Worm (Caenorhabditis elegans): ENCODE results near the gene ins-16.

ins-16 gene

DNA sequence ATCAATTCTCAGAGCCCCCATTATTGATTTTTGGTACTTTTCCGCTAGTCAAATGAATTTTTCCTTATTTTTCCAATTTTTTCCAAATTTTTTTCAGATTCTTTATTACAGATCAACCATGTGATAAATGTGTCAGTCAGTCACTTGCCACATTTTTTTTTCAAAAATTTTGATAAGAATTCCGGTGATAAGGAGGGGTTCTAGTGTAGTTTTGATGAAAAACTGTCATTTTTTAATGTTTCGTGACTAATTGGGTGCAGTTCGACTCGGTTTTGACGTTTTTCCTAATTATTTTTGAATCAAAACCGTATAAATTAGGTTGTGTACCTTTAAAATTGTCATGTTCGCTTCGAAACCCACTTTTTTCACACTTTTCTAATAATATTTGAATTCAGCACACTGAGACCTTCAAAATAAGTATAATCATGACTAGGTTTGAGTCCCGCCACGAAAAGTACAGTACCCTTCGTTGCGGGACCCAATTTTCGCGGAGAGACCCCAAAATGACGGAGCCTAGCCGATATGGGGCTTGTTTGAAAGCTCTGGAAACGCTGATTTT lies 39.1 kb upstream of the ins-16 start:
- TF ChIP-seq rnt-1 (tag; optimal IDR thresholded peaks at IDR 0.05), result no peak
- TF ChIP-seq ceh-9 (tag; optimal IDR thresholded peaks at IDR 0.05), result no peak
- no peak for TF ChIP-seq sdc-2 (tag; optimal IDR thresholded peaks at IDR 0.05)
- TF ChIP-seq fax-1 (tag; optimal IDR thresholded peaks at IDR 0.05), result no peak
- no peak for TF ChIP-seq F13H6.1 (tag; optimal IDR thresholded peaks at IDR 0.05)
- no peak for TF ChIP-seq lin-11 (tag; optimal IDR thresholded peaks at IDR 0.05)
- no peak for TF ChIP-seq unc-55 (GFP tag; optimal IDR thresholded peaks at IDR 0.05)
- no peak for TF ChIP-seq odd-2 (tag; optimal IDR thresholded peaks at IDR 0.05)
- TF ChIP-seq unc-42 (tag; optimal IDR thresholded peaks at IDR 0.05), result no peak
- no peak for TF ChIP-seq ceh-14 (tag; optimal IDR thresholded peaks at IDR 0.05)
- TF ChIP-seq ahr-1 (tag; optimal IDR thresholded peaks at IDR 0.05), result no peak
- no peak for TF ChIP-seq C38D4.7 (GFP tag; optimal IDR thresholded peaks at IDR 0.05)
- TF ChIP-seq K02D7.2 (tag; optimal IDR thresholded peaks at IDR 0.05), result no peak
- TF ChIP-seq ceh-18 (tag; optimal IDR thresholded peaks at IDR 0.05), result no peak
- TF ChIP-seq elt-4 (tag; optimal IDR thresholded peaks at IDR 0.05), result no peak
- TF ChIP-seq Y22D7AL.16 (tag; optimal IDR thresholded peaks at IDR 0.05), result no peak
- TF ChIP-seq dmd-4 (tag; optimal IDR thresholded peaks at IDR 0.05; ENCODE audit: borderline replicate concordance), result no peak
- no peak for TF ChIP-seq ceh-31 (tag; optimal IDR thresholded peaks at IDR 0.05)
- TF ChIP-seq nhr-11 (tag; optimal IDR thresholded peaks at IDR 0.05), result no peak
- no peak for TF ChIP-seq ceh-48 (tag; optimal IDR thresholded peaks at IDR 0.05)

ce11 chrIII:2098185-2098584 lies 37.4 kb upstream of the ins-16 start:
- no peak for TF ChIP-seq hlh-6 (tag; optimal IDR thresholded peaks at IDR 0.05)
- no peak for TF ChIP-seq nfya-1 (tag; optimal IDR thresholded peaks at IDR 0.05)
- TF ChIP-seq hlh-13 (GFP tag; optimal IDR thresholded peaks at IDR 0.05), result no peak
- no peak for TF ChIP-seq hlh-15 (tag; optimal IDR thresholded peaks at IDR 0.05)
- TF ChIP-seq pros-1 (tag; optimal IDR thresholded peaks at IDR 0.05), result no peak
- TF ChIP-seq K02D7.2 (tag; optimal IDR thresholded peaks at IDR 0.05), result no peak
- peak; percentile 59 for TF ChIP-seq ceh-48 (tag; optimal IDR thresholded peaks at IDR 0.05)

DNA sequence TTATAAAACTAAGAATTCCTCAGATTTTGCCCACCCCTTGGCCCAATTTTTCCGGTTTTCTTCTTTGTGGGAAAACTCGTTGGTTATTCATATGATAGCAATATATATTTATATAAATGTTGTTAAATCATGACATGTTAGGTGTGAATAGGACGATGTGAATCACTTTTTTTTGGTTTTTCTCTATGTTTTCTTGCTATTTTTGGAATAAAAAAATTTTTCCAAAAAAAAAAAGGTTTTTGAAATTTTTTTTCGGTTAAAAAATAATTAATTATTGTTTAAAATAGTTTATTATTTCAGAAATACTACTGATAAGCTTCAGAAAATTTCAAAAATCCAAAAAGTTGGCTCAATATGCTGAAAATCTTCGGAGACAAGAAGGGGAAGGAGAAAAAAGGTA lies 31.7 kb upstream of the ins-16 start, which contains the start of gene Y48G9A.9:
Gene Y48G9A.9, plus strand, starts transcription at position 301 of the 400 bp plus-strand sequence.
- TF ChIP-seq ceh-18 (tag; optimal IDR thresholded peaks at IDR 0.05) (no peak), syd-9 (tag; optimal IDR thresholded peaks at IDR 0.05) (no peak), fkh-6 (tag; optimal IDR thresholded peaks at IDR 0.05) (no peak), ceh-30 (tag; optimal IDR thresholded peaks at IDR 0.05) (no peak), unc-42 (tag; optimal IDR thresholded peaks at IDR 0.05) (no peak), zip-5 (tag; optimal IDR thresholded peaks at IDR 0.05) (no peak), gmeb-2 (tag; optimal IDR thresholded peaks at IDR 0.05) (no peak), ttx-3 (tag; optimal IDR thresholded peaks at IDR 0.05) (no peak), C08G9.2 (tag; optimal IDR thresholded peaks at IDR 0.05) (no peak), ceh-6 (GFP tag; optimal IDR thresholded peaks at IDR 0.05) (no peak), pax-1 (tag; optimal IDR thresholded peaks at IDR 0.05) (no peak), sdc-2 (tag; optimal IDR thresholded peaks at IDR 0.05) (no peak), tbx-7 (tag; optimal IDR thresholded peaks at IDR 0.05) (no peak), hlh-30 (tag; optimal IDR thresholded peaks at IDR 0.05; ENCODE audit: insufficient read depth) (no peak), elt-2 (tag; optimal IDR thresholded peaks at IDR 0.05) (no peak), lin-11 (tag; optimal IDR thresholded peaks at IDR 0.05) (no peak), sox-4 (tag; optimal IDR thresholded peaks at IDR 0.05) (no peak)

ce11 chrIII:2091367-2091766 lies 30.6 kb upstream of the ins-16 start:
- no peak for TF ChIP-seq ceh-2 (tag; optimal IDR thresholded peaks at IDR 0.05)
- no peak for TF ChIP-seq pat-9 (tag; optimal IDR thresholded peaks at IDR 0.05)
- TF ChIP-seq elt-2 (tag; optimal IDR thresholded peaks at IDR 0.05), result peak; percentile 40

Measured in whole organism, late embryonic.